Worm (Caenorhabditis elegans) whole organism, dauer: ENCODE data around the gene osm-3.

ENCODE experiments used
- unc-62 ChIP-seq: sonication (generic microtip); optimal IDR thresholded peaks from 2 replicates; lab custom pipeline; 2017; ENCODE audit warnings: missing biosample characterization, missing genetic modification reagents, missing genetic modification characterization

The osm-3 gene

ce11 chrIV:3800952-3801351 is at the start of gene osm-3:
osm-3 (minus strand) TSS chrIV:3801052.
- no peak for TF ChIP-seq unc-62 (GFP tag; lab: Kevin White, UChicago)

DNA sequence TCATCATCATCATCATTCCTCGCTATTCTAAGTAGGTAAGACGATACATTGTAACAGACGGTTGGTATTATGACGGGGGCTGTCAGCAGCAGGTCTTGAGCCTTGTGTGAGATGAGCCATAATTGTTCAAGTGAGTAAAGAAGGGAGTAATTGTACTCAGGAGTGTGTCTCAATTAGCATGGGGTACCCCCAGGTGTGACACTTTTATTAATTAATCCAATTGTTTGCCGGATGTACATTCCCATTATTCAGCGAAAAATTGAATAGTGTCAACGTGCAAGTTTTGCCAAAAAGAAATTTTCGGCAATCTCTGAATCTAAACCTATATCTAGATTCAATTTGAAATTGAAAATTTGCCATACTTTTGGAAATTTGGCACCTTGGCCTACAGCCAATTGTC is 48.1 kb upstream of the osm-3 start:
- TF ChIP-seq unc-62 (GFP tag; lab: Kevin White, UChicago) = no peak

ce11 chrIV:3847489-3847888 is 46.6 kb upstream of the osm-3 start:
- TF ChIP-seq unc-62 (GFP tag; lab: Kevin White, UChicago) = no peak

ce11 chrIV:3844584-3844983 is 43.7 kb upstream of the osm-3 start:
- TF ChIP-seq unc-62 (GFP tag; lab: Kevin White, UChicago) = no peak

- TF ChIP-seq unc-62 (GFP tag; lab: Kevin White, UChicago) = no peak
Observed at ce11 chrIV:3844004-3844403, 43.2 kb upstream of the osm-3 start.

DNA sequence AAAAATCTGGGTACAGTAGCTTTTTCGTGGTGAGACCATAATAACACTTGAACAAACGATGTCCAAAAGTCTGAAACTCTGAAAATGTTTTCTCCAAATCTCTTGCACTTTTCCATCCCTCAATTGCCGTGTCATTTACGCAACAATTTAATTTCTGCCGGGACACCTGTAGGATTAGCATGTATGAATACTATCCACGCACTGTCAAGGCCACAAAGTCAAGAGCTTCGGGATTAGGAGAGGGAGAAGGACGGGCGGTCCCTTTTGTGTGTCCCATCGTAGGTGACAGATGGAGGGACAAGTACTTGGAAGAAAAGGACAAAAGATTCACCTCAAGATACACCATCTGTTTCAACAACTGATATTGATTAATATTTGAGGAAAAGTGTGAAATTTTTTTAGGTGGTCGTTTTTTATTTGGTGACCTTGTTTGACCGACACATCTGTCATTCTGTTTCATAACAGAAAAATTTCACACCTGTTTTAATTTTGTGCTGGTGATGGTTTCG is 42.2 kb upstream of the osm-3 start:
- no peak for TF ChIP-seq unc-62 (GFP tag; lab: Kevin White, UChicago)

DNA sequence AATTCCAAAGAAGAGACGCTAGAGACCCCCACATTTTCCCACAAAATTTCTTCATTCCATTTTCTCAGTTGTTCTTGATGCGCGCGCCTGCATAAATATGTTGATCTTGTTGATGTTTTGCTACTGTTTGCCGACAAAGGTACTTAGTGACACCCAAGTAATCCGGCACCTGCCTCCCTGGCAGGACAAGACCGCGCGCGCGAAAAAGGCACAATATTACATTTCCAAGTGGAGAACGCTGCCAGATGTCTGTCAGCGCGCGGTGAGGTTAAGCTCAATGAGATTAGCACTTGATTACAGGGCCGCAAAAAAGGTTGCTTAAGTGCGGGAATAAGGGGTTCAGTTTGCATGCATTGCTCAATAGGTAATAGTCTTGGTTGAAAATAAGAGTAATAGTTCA is 40.8 kb upstream of the osm-3 start:
- TF ChIP-seq unc-62 (GFP tag; lab: Kevin White, UChicago) = no peak

DNA sequence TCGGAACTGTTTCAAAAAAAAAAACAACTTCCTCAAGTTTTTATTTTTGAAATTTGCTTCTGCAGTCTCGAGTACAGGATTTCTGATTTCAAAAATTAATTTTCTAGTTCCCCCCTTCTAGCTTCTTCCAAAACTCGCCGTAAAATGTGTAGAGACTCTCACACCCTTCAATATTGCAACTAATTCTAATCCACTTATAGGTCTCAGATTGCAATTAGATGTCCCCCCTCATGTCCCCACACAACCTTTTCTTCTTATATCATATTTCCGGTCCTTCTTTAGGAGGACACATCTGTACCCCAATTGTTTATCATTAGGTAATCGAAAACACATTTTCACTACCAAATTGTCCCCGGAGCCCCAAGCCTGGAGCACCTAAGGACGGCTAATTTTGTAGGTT is 39.6 kb upstream of the osm-3 start:
- no peak for TF ChIP-seq unc-62 (GFP tag; lab: Kevin White, UChicago)

DNA sequence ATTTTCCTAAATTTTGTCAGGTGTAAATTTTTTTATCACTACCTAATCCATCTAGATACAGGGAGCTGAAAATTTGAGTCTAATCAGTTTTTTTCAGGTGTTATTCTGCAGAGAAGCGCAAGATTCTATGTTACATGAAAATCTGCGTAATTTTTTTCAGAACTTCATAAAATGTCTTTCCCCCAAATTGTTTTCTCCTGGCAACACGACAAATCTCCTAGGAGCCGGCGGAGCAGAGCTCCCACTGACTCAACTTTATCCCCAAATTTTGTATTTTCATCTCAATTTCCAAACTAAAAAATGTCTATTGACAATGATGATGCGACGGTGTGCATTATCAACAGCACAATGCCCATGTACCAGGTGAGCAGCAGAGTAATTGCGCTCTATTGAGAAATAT is 38.6 kb upstream of the osm-3 start, which contains the start of gene F28F9.2:
TSS of gene F28F9.2 (plus strand) at position 301 of the 400 bp plus-strand sequence.
- no peak for TF ChIP-seq unc-62 (GFP tag; lab: Kevin White, UChicago)

- TF ChIP-seq unc-62 (GFP tag; lab: Kevin White, UChicago) = no peak
Observed at ce11 chrIV:3838687-3839086, 37.8 kb upstream of the osm-3 start.

- TF ChIP-seq unc-62 (GFP tag; lab: Kevin White, UChicago) = no peak
Observed at ce11 chrIV:3835065-3835464, 34.2 kb upstream of the osm-3 start, which contains the start of gene cal-3. cal-3 (minus strand) TSS chrIV:3835165.

DNA sequence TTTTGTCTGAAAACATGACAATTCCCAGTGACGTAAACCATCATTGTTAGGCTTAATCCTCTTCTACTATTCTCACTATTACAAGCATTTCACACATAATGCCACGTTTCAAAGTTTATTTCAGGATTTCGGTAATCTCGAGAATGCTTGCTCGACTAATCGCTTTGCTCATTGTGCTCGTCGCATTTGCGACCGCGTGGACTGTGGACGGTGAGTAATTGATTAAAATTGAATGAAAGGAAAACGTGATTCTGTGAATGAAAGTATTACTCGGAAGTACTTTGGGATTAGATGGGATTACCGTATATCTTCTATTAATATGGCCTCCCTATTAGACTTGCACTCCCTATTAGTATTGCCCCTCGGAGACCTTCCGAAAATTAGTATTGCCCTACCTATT is 32.9 kb upstream of the osm-3 start:
- no peak for TF ChIP-seq unc-62 (GFP tag; lab: Kevin White, UChicago)

DNA sequence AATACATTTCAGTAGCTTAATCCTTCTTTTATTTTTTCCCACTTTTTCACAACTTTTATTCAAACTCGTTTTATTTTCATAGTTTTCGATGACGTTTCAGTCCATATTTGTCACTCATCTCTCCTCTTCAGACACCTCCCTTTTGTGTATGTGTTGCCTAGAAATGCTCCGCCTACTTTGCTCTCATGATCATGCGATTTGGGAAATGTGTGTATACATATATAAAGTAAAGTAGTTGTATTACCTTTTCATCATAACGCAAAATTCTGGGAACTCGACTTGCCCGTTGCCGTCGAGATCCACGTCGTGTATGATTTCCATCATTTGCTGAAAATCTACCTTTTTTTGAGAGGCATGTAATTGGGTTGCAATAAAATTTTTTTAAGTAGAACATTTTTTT is 31.2 kb upstream of the osm-3 start:
- TF ChIP-seq unc-62 (GFP tag; lab: Kevin White, UChicago) = no peak

ce11 chrIV:3827724-3828123 is 26.9 kb upstream of the osm-3 start:
- no peak for TF ChIP-seq unc-62 (GFP tag; lab: Kevin White, UChicago)

ce11 chrIV:3826590-3827128 is 25.8 kb upstream of the osm-3 start, which contains the start of gene F28F9.3:
F28F9.3 (plus strand) TSS chrIV:3826890.
- TF ChIP-seq unc-62 (GFP tag; lab: Kevin White, UChicago) = no peak

DNA sequence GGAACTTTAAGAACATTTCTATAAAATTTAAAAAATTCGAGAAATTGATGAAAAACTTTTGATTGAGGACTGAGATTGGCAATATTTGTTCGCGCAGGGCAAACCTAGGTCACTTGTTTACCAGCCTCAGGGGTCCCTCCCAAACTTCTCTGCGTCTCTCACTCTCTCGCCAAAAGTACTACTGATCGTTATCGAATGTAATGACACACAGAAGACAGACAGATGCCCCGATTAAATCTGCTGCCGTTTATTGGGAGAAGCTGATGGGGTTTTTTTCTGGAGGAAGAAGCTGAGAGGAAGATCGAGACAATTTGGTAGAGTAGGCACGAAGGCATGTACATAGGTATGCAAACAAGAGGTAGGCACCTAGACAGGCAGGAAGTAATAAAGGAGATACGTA is 24.5 kb upstream of the osm-3 start:
- TF ChIP-seq unc-62 (GFP tag; lab: Kevin White, UChicago) = no peak

- TF ChIP-seq unc-62 (GFP tag; lab: Kevin White, UChicago) = no peak
Observed at ce11 chrIV:3824720-3825119, 23.9 kb upstream of the osm-3 start.
